Fruit fly (Drosophila melanogaster) whole organism, embryonic: ENCODE measurements around the gene Syx5.
A peak's percentile ranks its signal among the peaks of the same experiment; 100 is the strongest.

Experiments
- CG32767 ChIP-seq: fragments of 200-800 bp; sonication (Bioruptor generic); IDR thresholded peaks from 2 replicates; pipeline ENCODE4 v1.3.6; 2022; ENCODE audit warnings: missing biosample characterization, missing genetic modification characterization
- CG9609 ChIP-seq: fragments of 200-800 bp; sonication (Bioruptor generic); optimal IDR thresholded peaks from 3 replicates; lab custom pipeline; 2016; ENCODE audit warnings: missing biosample characterization, missing genetic modification characterization
- Hr51 ChIP-seq, 2 experiments: fragments of 200-800 bp; sonication (Bioruptor generic); optimal IDR thresholded peaks; 2 replicates in 1 of 2; 3 replicates in 1 of 2; lab custom pipeline; 2016 to 2018; ENCODE audit warnings: missing biosample characterization in 2 of 2, missing genetic modification characterization in 2 of 2, mild to moderate bottlenecking in 1 of 2, moderate library complexity in 1 of 2
- ase ChIP-seq: fragments of 200-800 bp; sonication (Bioruptor generic); IDR thresholded peaks from 3 replicates; pipeline ENCODE4 v1.3.6; 2022; ENCODE audit warnings: missing biosample characterization, missing genetic modification characterization
- fd64A ChIP-seq: fragments of 200-800 bp; sonication (Bioruptor generic); optimal IDR thresholded peaks from 3 replicates; lab custom pipeline; 2018; ENCODE audit warnings: missing biosample characterization, mild to moderate bottlenecking, missing genetic modification characterization

Syx5 gene

DNA sequence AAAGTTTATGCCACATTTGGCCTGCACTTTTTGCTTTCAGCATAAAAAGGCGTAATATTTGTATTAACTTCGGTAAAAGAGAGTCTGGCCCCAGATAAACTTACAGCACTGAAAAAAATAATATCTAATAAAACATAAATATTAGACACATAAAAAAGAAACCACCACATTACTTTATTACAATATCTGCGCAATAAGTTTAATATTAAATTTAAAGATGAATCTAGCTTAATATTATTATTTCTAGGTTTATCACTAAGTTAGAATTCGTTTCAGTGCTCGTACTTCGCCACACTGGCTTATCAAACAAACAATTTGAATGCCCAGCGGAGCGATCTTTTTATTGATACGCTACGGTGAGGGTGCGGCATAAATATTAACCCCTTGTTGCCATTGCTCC is 50.7 kb downstream of the Syx5 start (continued):
- TF ChIP-seq Hr51 (GFP tag; optimal IDR thresholded peaks at IDR 0.05; lab: Kevin White, UChicago) (peak in 1 of 2 experiments; percentile 34), ase (0 out of 3 replicates have a peak, but pooled peaks have one; percentile 7), CG32767 (0 out of 2 replicates have a peak, but pooled peaks have one; percentile 21), fd64A (GFP tag; lab: Kevin White, UChicago) (no peak), CG9609 (no peak)
- TF ChIP-seq, all 482 proteins: peak for 73
